Fruit fly (Drosophila melanogaster): Measurements from ENCODE around the gene CG8861.

dm6 chr3R:9345904-9346303 lies 17.6 kb upstream of the CG8861 start:
- no peak for TF ChIP-seq h (optimal IDR thresholded peaks at IDR 0.05)
- TF ChIP-seq Sin3A (optimal IDR thresholded peaks at IDR 0.05): no peak
- TF ChIP-seq insv (optimal IDR thresholded peaks at IDR 0.05): no peak
- no peak for TF ChIP-seq Myc (optimal IDR thresholded peaks at IDR 0.05)
